Worm (Caenorhabditis elegans) whole organism, midembryonic: ENCODE results near the gene C34D1.4.

Source experiments
- T22C8.4 ChIP-seq: fragments of 200-800 bp; sonication (Bioruptor generic); IDR thresholded peaks from 2 replicates; pipeline ENCODE4 v1.3.6; 2022; ENCODE audit warnings: missing genetic modification characterization, missing compliant biosample characterization
- cog-1 ChIP-seq: sonication (generic microtip); optimal IDR thresholded peaks from 2 replicates; lab custom pipeline; 2016; ENCODE audit warnings: missing genetic modification characterization, missing compliant biosample characterization
- flt-1 ChIP-seq: fragments of 200-800 bp; sonication (Bioruptor generic); IDR thresholded peaks from 2 replicates; pipeline ENCODE4 v1.3.6; 2022; ENCODE audit warnings: missing genetic modification characterization, missing compliant biosample characterization
- med-1 ChIP-seq: sonication (generic microtip); optimal IDR thresholded peaks from 2 replicates; lab custom pipeline; 2017; ENCODE audit warnings: missing genetic modification characterization, mild to moderate bottlenecking, missing compliant biosample characterization, antibody characterized with exemption, missing genetic modification reagents; ENCODE audit not compliant: insufficient read depth
- tab-1 ChIP-seq: fragments of 200-800 bp; sonication (Bioruptor generic); IDR thresholded peaks from 2 replicates; pipeline ENCODE4 v1.3.6; 2022; ENCODE audit warnings: missing genetic modification characterization, missing compliant biosample characterization
- ztf-29 ChIP-seq: fragments of 200-800 bp; sonication (Bioruptor generic); IDR thresholded peaks from 2 replicates; pipeline ENCODE4 v1.3.6; 2022; ENCODE audit warnings: missing genetic modification reagents, missing genetic modification characterization, missing compliant biosample characterization

- TF ChIP-seq tab-1 (GFP tag; lab: Robert Waterston, UW): no peak
- TF ChIP-seq T22C8.4 (GFP tag; lab: Robert Waterston, UW): no peak
- no peak for TF ChIP-seq med-1 (GFP tag; lab: Kevin White, UChicago)
- no peak for TF ChIP-seq flt-1 (GFP tag; lab: Robert Waterston, UW)
- TF ChIP-seq ztf-29 (GFP tag; lab: Robert Waterston, UW): no peak
- TF ChIP-seq cog-1 (tag; lab: Kevin White, UChicago): no peak
Observed at ce11 chrV:13273302-13273701, 14.2 kb upstream of the C34D1.4 start.
